Worm (Caenorhabditis elegans) whole organism, young adult: ENCODE data around the gene Y97E10AR.8.

Source experiments
- B0019.2 ChIP-seq: fragments of 200-800 bp; sonication (Bioruptor generic); conservative IDR thresholded peaks from 2 replicates; pipeline ENCODE4 v1.3.6; 2022; ENCODE audit warnings: missing genetic modification reagents, missing genetic modification characterization, missing compliant biosample characterization
- B0261.1 ChIP-seq: sonication (generic microtip); optimal IDR thresholded peaks from 2 replicates; lab custom pipeline; 2016; ENCODE audit warnings: mild to moderate bottlenecking, missing genetic modification characterization, moderate library complexity, missing compliant biosample characterization
- C17E4.6 ChIP-seq: fragments of 200-800 bp; sonication (Bioruptor generic); IDR thresholded peaks from 2 replicates; pipeline ENCODE4 v1.3.6; 2022; ENCODE audit warnings: missing genetic modification reagents, missing genetic modification characterization, missing compliant biosample characterization
- D2030.7 ChIP-seq: fragments of 200-800 bp; sonication (Bioruptor generic); IDR thresholded peaks from 2 replicates; pipeline ENCODE4 v1.3.6; 2022; ENCODE audit warnings: missing genetic modification reagents, missing genetic modification characterization, missing compliant biosample characterization
- F22D6.2 ChIP-seq: sonication (generic microtip); optimal IDR thresholded peaks from 2 replicates; lab custom pipeline; 2016; ENCODE audit warnings: mild to moderate bottlenecking, missing genetic modification characterization, missing compliant biosample characterization
- F33H1.4 ChIP-seq: fragments of 200-800 bp; sonication (Bioruptor generic); IDR thresholded peaks from 2 replicates; pipeline ENCODE4 v1.3.6; 2022; ENCODE audit warnings: missing genetic modification reagents, missing genetic modification characterization, missing compliant biosample characterization
- F49E8.2 ChIP-seq: sonication (generic microtip); optimal IDR thresholded peaks from 3 replicates; lab custom pipeline; 2017; ENCODE audit warnings: missing genetic modification characterization, mild to moderate bottlenecking, missing compliant biosample characterization, antibody characterized with exemption, moderate library complexity; ENCODE audit not compliant: insufficient read depth
- F57A8.1 ChIP-seq: fragments of 200-800 bp; sonication (Bioruptor generic); optimal IDR thresholded peaks from 2 replicates; lab custom pipeline; 2018; ENCODE audit warnings: mild to moderate bottlenecking, missing genetic modification characterization, moderate library complexity, missing compliant biosample characterization
- T07F8.4 ChIP-seq: sonication (generic microtip); optimal IDR thresholded peaks from 2 replicates; lab custom pipeline; 2016; ENCODE audit warnings: mild to moderate bottlenecking, missing genetic modification characterization, moderate library complexity, missing compliant biosample characterization
- Y53F4B.3 ChIP-seq: fragments of 200-800 bp; sonication (Bioruptor generic); IDR thresholded peaks from 2 replicates; pipeline ENCODE4 v1.3.6; 2022; ENCODE audit warnings: missing genetic modification reagents, missing genetic modification characterization, missing compliant biosample characterization
- ama-1 ChIP-seq, 3 experiments: fragments of 150-350 bp in 1 of 3; sonication (generic microtip) in 2 of 3; optimal IDR thresholded peaks; 2 replicates each; lab custom pipeline; 2014 to 2018; ENCODE audit warnings: missing biosample characterization in 2 of 3, missing genetic modification characterization in 2 of 3, missing genetic modification reagents in 2 of 3
- aptf-2 ChIP-seq: fragments of 200-800 bp; sonication (Bioruptor generic); conservative IDR thresholded peaks from 2 replicates; pipeline ENCODE4 v1.3.6; 2022; ENCODE audit warnings: missing genetic modification reagents, missing genetic modification characterization, missing compliant biosample characterization
- atf-7 ChIP-seq: sonication (generic microtip); optimal IDR thresholded peaks from 2 replicates; lab custom pipeline; 2017; ENCODE audit warnings: mild to moderate bottlenecking, missing genetic modification characterization, missing compliant biosample characterization
- bed-1 ChIP-seq: fragments of 200-800 bp; sonication (Bioruptor generic); IDR thresholded peaks from 2 replicates; pipeline ENCODE4 v1.3.6; 2022; ENCODE audit warnings: missing genetic modification reagents, missing genetic modification characterization, missing compliant biosample characterization
- ccch-3 ChIP-seq: fragments of 200-800 bp; sonication (Bioruptor generic); optimal IDR thresholded peaks from 2 replicates; lab custom pipeline; 2018; ENCODE audit warnings: mild to moderate bottlenecking, missing genetic modification characterization, missing compliant biosample characterization
- ceh-27 ChIP-seq: fragments of 200-800 bp; sonication (Bioruptor generic); optimal IDR thresholded peaks from 2 replicates; lab custom pipeline; 2018; ENCODE audit warnings: mild to moderate bottlenecking, missing genetic modification characterization, moderate library complexity, missing compliant biosample characterization
- ceh-40 ChIP-seq: fragments of 200-800 bp; sonication (Bioruptor generic); IDR thresholded peaks from 2 replicates; pipeline ENCODE4 v1.3.6; 2022; ENCODE audit warnings: missing genetic modification characterization, missing compliant biosample characterization
- chd-7 ChIP-seq: sonication (generic microtip); optimal IDR thresholded peaks from 2 replicates; lab custom pipeline; 2016; ENCODE audit warnings: mild to moderate bottlenecking, missing genetic modification characterization, moderate library complexity, missing compliant biosample characterization
- die-1 ChIP-seq: sonication (generic microtip); optimal IDR thresholded peaks from 2 replicates; lab custom pipeline; 2016; ENCODE audit warnings: missing genotype, mild to moderate bottlenecking, missing genetic modification characterization, missing compliant biosample characterization
- dpff-1 ChIP-seq: sonication (generic microtip); optimal IDR thresholded peaks from 2 replicates; lab custom pipeline; 2017; ENCODE audit warnings: mild to moderate bottlenecking, missing genetic modification characterization, missing compliant biosample characterization
- dpl-1 ChIP-seq: fragments of 150-350 bp; optimal IDR thresholded peaks from 2 replicates; lab custom pipeline; 2014; ENCODE audit warnings: missing biosample characterization, missing genetic modification reagents, missing genetic modification characterization
- egl-44 ChIP-seq: fragments of 200-800 bp; sonication (Bioruptor generic); IDR thresholded peaks from 2 replicates; pipeline ENCODE4 v1.3.6; 2022; ENCODE audit warnings: missing genetic modification reagents, missing genetic modification characterization, missing compliant biosample characterization
- egrh-3 ChIP-seq: fragments of 200-800 bp; sonication (Bioruptor generic); IDR thresholded peaks from 2 replicates; pipeline ENCODE4 v1.3.6; 2022; ENCODE audit warnings: missing genetic modification reagents, missing genetic modification characterization, missing compliant biosample characterization
- ets-4 ChIP-seq: fragments of 200-800 bp; sonication (Bioruptor generic); optimal IDR thresholded peaks from 2 replicates; lab custom pipeline; 2018; ENCODE audit warnings: mild to moderate bottlenecking, missing genetic modification characterization, missing compliant biosample characterization
- him-1 ChIP-seq: sonication (generic microtip); optimal IDR thresholded peaks from 2 replicates; lab custom pipeline; 2016; ENCODE audit warnings: missing genotype, missing genetic modification reagents, missing genetic modification characterization, missing compliant biosample characterization
- hlh-12 ChIP-seq: sonication (generic microtip); optimal IDR thresholded peaks from 2 replicates; lab custom pipeline; 2016; ENCODE audit warnings: missing genetic modification characterization, missing compliant biosample characterization
- hmg-1.2 ChIP-seq: fragments of 200-800 bp; sonication (Bioruptor generic); IDR thresholded peaks from 2 replicates; pipeline ENCODE4 v1.3.6; 2022; ENCODE audit warnings: missing genetic modification reagents, missing genetic modification characterization, missing compliant biosample characterization
- hmg-20 ChIP-seq: fragments of 200-800 bp; sonication (Bioruptor generic); IDR thresholded peaks from 2 replicates; pipeline ENCODE4 v1.3.6; 2022; ENCODE audit warnings: missing genetic modification reagents, missing genetic modification characterization, missing compliant biosample characterization
- let-526 ChIP-seq: fragments of 200-800 bp; sonication (Bioruptor generic); IDR thresholded peaks from 2 replicates; pipeline ENCODE4 v1.3.6; 2022; ENCODE audit warnings: missing genetic modification reagents, missing genetic modification characterization, missing compliant biosample characterization
- lin-26 ChIP-seq: fragments of 200-800 bp; sonication (Bioruptor generic); IDR thresholded peaks from 2 replicates; pipeline ENCODE4 v1.3.6; 2022; ENCODE audit warnings: missing genetic modification reagents, missing genetic modification characterization, missing compliant biosample characterization
- lir-1 ChIP-seq: fragments of 200-800 bp; sonication (Bioruptor generic); conservative IDR thresholded peaks from 2 replicates; pipeline ENCODE4 v1.3.6; 2022; ENCODE audit warnings: missing genetic modification reagents, missing genetic modification characterization, missing compliant biosample characterization
- lsl-1 ChIP-seq: fragments of 200-800 bp; sonication (Bioruptor generic); optimal IDR thresholded peaks from 2 replicates; lab custom pipeline; 2018; ENCODE audit warnings: mild to moderate bottlenecking, missing genetic modification characterization, moderate library complexity, missing compliant biosample characterization
- madf-10 ChIP-seq: sonication (generic microtip); optimal IDR thresholded peaks from 2 replicates; lab custom pipeline; 2016; ENCODE audit warnings: mild to moderate bottlenecking, missing genetic modification characterization, missing compliant biosample characterization
- madf-6 ChIP-seq: fragments of 200-800 bp; sonication (Bioruptor generic); IDR thresholded peaks from 2 replicates; pipeline ENCODE4 v1.3.6; 2022; ENCODE audit warnings: missing genetic modification reagents, missing genetic modification characterization, missing compliant biosample characterization
- mcd-1 ChIP-seq: fragments of 200-800 bp; sonication (Bioruptor generic); IDR thresholded peaks from 2 replicates; pipeline ENCODE4 v1.3.6; 2022; ENCODE audit warnings: missing genetic modification reagents, missing genetic modification characterization, missing compliant biosample characterization
- nfyb-1 ChIP-seq: fragments of 200-800 bp; sonication (Bioruptor generic); IDR thresholded peaks from 2 replicates; pipeline ENCODE4 v1.3.6; 2022; ENCODE audit warnings: missing genetic modification reagents, missing genetic modification characterization, missing compliant biosample characterization
- nhr-27 ChIP-seq: fragments of 200-800 bp; sonication (Bioruptor generic); optimal IDR thresholded peaks from 2 replicates; lab custom pipeline; 2018; ENCODE audit warnings: mild to moderate bottlenecking, missing genetic modification characterization, moderate library complexity, missing compliant biosample characterization
- pbrm-1 ChIP-seq: fragments of 200-800 bp; sonication (Bioruptor generic); IDR thresholded peaks from 2 replicates; pipeline ENCODE4 v1.3.6; 2022; ENCODE audit warnings: missing genetic modification reagents, missing genetic modification characterization, missing compliant biosample characterization
- rpc-1 ChIP-seq, 2 experiments: fragments of 150-350 bp in 1 of 2; sonication (generic microtip) in 1 of 2; optimal IDR thresholded peaks; 2 replicates each; lab custom pipeline; 2014 to 2018; ENCODE audit warnings: missing biosample characterization in 1 of 2, missing genetic modification characterization in 1 of 2, missing genetic modification reagents in 1 of 2, missing genotype in 1 of 2
- sea-2 ChIP-seq: fragments of 200-800 bp; sonication (Bioruptor generic); IDR thresholded peaks from 2 replicates; pipeline ENCODE4 v1.3.6; 2022; ENCODE audit warnings: missing genetic modification characterization, missing compliant biosample characterization
- snpc-3.4 ChIP-seq: sonication (generic microtip); optimal IDR thresholded peaks from 2 replicates; lab custom pipeline; 2017; ENCODE audit warnings: missing genetic modification characterization, mild to moderate bottlenecking, missing compliant biosample characterization, antibody characterized with exemption, moderate library complexity, missing genotype, missing genetic modification reagents
- zim-3 ChIP-seq: sonication (generic microtip); optimal IDR thresholded peaks from 2 replicates; lab custom pipeline; 2017; ENCODE audit warnings: mild to moderate bottlenecking, missing genetic modification characterization, moderate library complexity, missing compliant biosample characterization
- ztf-22 ChIP-seq: fragments of 200-800 bp; sonication (Bioruptor generic); optimal IDR thresholded peaks from 2 replicates; lab custom pipeline; 2018; ENCODE audit warnings: mild to moderate bottlenecking, missing genetic modification characterization, moderate library complexity, missing compliant biosample characterization
- ztf-3 ChIP-seq: fragments of 200-800 bp; sonication (Bioruptor generic); optimal IDR thresholded peaks from 2 replicates; lab custom pipeline; 2018; ENCODE audit warnings: mild to moderate bottlenecking, missing genetic modification characterization, missing compliant biosample characterization

The Y97E10AR.8 gene

ce11 chrV:8005000-8005399, at the start of gene Y97E10AR.8:
Y97E10AR.8 (plus strand) TSS chrV:8005300.
- TF ChIP-seq bed-1 (GFP tag; lab: Robert Waterston, UW), result no peak
- no peak for TF ChIP-seq D2030.7 (GFP tag; lab: Robert Waterston, UW)
- TF ChIP-seq madf-10 (tag; lab: Kevin White, UChicago), result no peak
- no peak for TF ChIP-seq lir-1 (GFP tag; lab: Robert Waterston, UW)
- no peak for TF ChIP-seq nfyb-1
- no peak for TF ChIP-seq dpl-1 (GFP tag; lab: Kevin White, UChicago)
- no peak for TF ChIP-seq dpff-1 (tag; lab: Kevin White, UChicago)
- TF ChIP-seq F22D6.2, result no peak
- TF ChIP-seq madf-6, result no peak
- TF ChIP-seq ztf-22 (GFP tag; lab: Kevin White, UChicago), result no peak
- TF ChIP-seq C17E4.6 (GFP tag; lab: Robert Waterston, UW), result no peak
- TF ChIP-seq Y53F4B.3 (GFP tag; lab: Robert Waterston, UW), result no peak
- TF ChIP-seq hmg-20, result no peak
- no peak for TF ChIP-seq ama-1 (optimal IDR thresholded peaks at IDR 0.05; lab: Kevin White, UChicago)
- TF ChIP-seq ama-1 (GFP tag; optimal IDR thresholded peaks at IDR 0.05; lab: Kevin White, UChicago), result no peak
- TF ChIP-seq ztf-3, result no peak
- TF ChIP-seq sea-2 (GFP tag; lab: Robert Waterston, UW), result no peak

ce11 chrV:7956218-7956617, 48.9 kb upstream of the Y97E10AR.8 start, which contains the start of gene pals-34:
pals-34 (minus strand) TSS chrV:7956497.
- no peak for TF ChIP-seq ceh-40 (GFP tag; lab: Robert Waterston, UW)
- no peak for TF ChIP-seq dpff-1 (tag; lab: Kevin White, UChicago)
- no peak for TF ChIP-seq T07F8.4 (tag; lab: Kevin White, UChicago)
- TF ChIP-seq ceh-27 (GFP tag; lab: Kevin White, UChicago), result no peak
- no peak for TF ChIP-seq pbrm-1
- TF ChIP-seq chd-7 (tag; lab: Kevin White, UChicago), result no peak
- TF ChIP-seq rpc-1 (optimal IDR thresholded peaks at IDR 0.05; lab: Kevin White, UChicago), result no peak
- no peak for TF ChIP-seq rpc-1 (tag; optimal IDR thresholded peaks at IDR 0.05; lab: Kevin White, UChicago)
- TF ChIP-seq F57A8.1 (GFP tag; lab: Kevin White, UChicago), result no peak
- TF ChIP-seq ets-4 (GFP tag; lab: Kevin White, UChicago), result no peak
- no peak for TF ChIP-seq let-526 (GFP tag; lab: Robert Waterston, UW)

- TF ChIP-seq bed-1 (GFP tag; lab: Robert Waterston, UW) (no peak), him-1 (no peak), zim-3 (no peak), B0019.2 (GFP tag; lab: Robert Waterston, UW) (no peak), die-1 (tag; lab: Kevin White, UChicago) (no peak), hmg-1.2 (GFP tag; lab: Robert Waterston, UW) (no peak)
Observed at ce11 chrV:7958740-7959320, 46.3 kb upstream of the Y97E10AR.8 start, which contains the start of the genes clec-217 and F26D11.2. clec-217 (minus strand) TSS chrV:7958840. F26D11.2 (plus strand) TSS chrV:7959270.

- no peak for TF ChIP-seq lin-26
- TF ChIP-seq egrh-3 (GFP tag; lab: Robert Waterston, UW), result no peak
- TF ChIP-seq egl-44 (GFP tag; lab: Robert Waterston, UW), result no peak
- TF ChIP-seq atf-7 (tag; lab: Kevin White, UChicago), result no peak
- no peak for TF ChIP-seq B0261.1
- no peak for TF ChIP-seq madf-10 (tag; lab: Kevin White, UChicago)
- TF ChIP-seq mcd-1 (GFP tag; lab: Robert Waterston, UW), result no peak
- TF ChIP-seq lsl-1 (GFP tag; lab: Kevin White, UChicago), result no peak
- no peak for TF ChIP-seq snpc-3.4
- no peak for TF ChIP-seq F49E8.2 (tag; lab: Kevin White, UChicago)
- no peak for TF ChIP-seq aptf-2 (GFP tag; lab: Robert Waterston, UW)
- TF ChIP-seq ets-4 (GFP tag; lab: Kevin White, UChicago), result no peak
- TF ChIP-seq ccch-3 (GFP tag; lab: Kevin White, UChicago), result no peak
- TF ChIP-seq hlh-12, result no peak
- no peak for TF ChIP-seq nhr-27 (tag; lab: Kevin White, UChicago)
- no peak for TF ChIP-seq F33H1.4
Observed at ce11 chrV:7964429-7964828, 40.7 kb upstream of the Y97E10AR.8 start.
